Fruit fly (Drosophila melanogaster): ENCODE results near the gene Odj.

DNA sequence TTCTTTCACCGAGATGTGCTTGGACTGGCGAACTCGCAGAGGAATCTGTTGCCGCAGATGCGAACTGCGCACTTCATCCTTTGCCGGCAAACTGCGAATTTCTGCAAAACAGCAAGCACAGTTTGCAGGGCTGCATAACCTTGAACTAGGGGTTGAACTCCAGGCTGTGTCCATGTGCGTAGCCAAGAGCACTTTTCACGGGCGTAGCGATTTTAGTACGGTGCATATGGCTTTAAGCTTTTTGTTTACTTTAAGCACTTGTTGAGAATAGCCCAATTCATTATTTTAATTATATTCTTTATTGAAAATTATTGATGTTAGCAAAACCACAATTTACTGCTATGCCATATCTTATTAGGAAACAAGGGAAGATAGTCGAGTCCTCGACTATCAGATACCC, 7.8 kb downstream of the Odj start, which contains the start of gene CG17803:
- no peak for TF ChIP-seq cic (GFP tag; optimal IDR thresholded peaks at IDR 0.05)
- no peak for TF ChIP-seq Crg-1 (GFP tag; optimal IDR thresholded peaks at IDR 0.05)
- TF ChIP-seq CG14711 (tag; optimal IDR thresholded peaks at IDR 0.05) = no peak
- TF ChIP-seq ovo (GFP tag; optimal IDR thresholded peaks at IDR 0.05) = no peak
- no peak for TF ChIP-seq CG7101 (tag; optimal IDR thresholded peaks at IDR 0.05)
- TF ChIP-seq kay (GFP tag; ENCODE audit: borderline replicate concordance) = no peak
- TF ChIP-seq CG11617 (GFP tag; optimal IDR thresholded peaks at IDR 0.05) = no peak
- no peak for TF ChIP-seq CG33017 (tag; optimal IDR thresholded peaks at IDR 0.05)
- TF ChIP-seq Mnt (GFP tag; optimal IDR thresholded peaks at IDR 0.05) = no peak
- no peak for TF ChIP-seq CG12768 (GFP tag; optimal IDR thresholded peaks at IDR 0.05)
